Worm (Caenorhabditis elegans) whole organism, L4 larva: ENCODE results near the gene tsen-2.

Source experiments
- D1046.2 ChIP-seq: fragments of 200-800 bp; sonication (Bioruptor generic); IDR thresholded peaks from 2 replicates; pipeline ENCODE4 v1.3.6; 2022; ENCODE audit warnings: missing genetic modification characterization, missing compliant biosample characterization
- F37D6.2 ChIP-seq: sonication (generic microtip); optimal IDR thresholded peaks from 2 replicates; lab custom pipeline; 2016; ENCODE audit warnings: mild to moderate bottlenecking, missing genetic modification characterization, missing compliant biosample characterization
- Y105C5A.15 ChIP-seq: fragments of 200-800 bp; sonication (Bioruptor generic); IDR thresholded peaks from 2 replicates; pipeline ENCODE4 v1.3.6; 2022; ENCODE audit warnings: missing genetic modification characterization, missing compliant biosample characterization
- ZK337.2 ChIP-seq: fragments of 200-800 bp; sonication (Bioruptor generic); IDR thresholded peaks from 2 replicates; pipeline ENCODE4 v1.3.6; 2022; ENCODE audit warnings: missing genetic modification reagents, missing genetic modification characterization, missing compliant biosample characterization
- aha-1 ChIP-seq: fragments of 150-350 bp; peaks from one replicate; lab custom pipeline; 2014; ENCODE audit warnings: missing biosample characterization, missing genetic modification characterization
- ama-1 ChIP-seq: fragments of 150-350 bp; optimal IDR thresholded peaks from 2 replicates; lab custom pipeline; 2014; ENCODE audit warnings: inconsistent platforms, mixed read lengths
- arid-1 ChIP-seq: fragments of 200-800 bp; sonication (Bioruptor generic); conservative IDR thresholded peaks from 2 replicates; pipeline ENCODE4 v1.3.6; 2022; ENCODE audit warnings: missing genetic modification reagents, missing genetic modification characterization, missing compliant biosample characterization
- ceh-20 ChIP-seq: fragments of 200-800 bp; sonication (Bioruptor generic); IDR thresholded peaks from 2 replicates; pipeline ENCODE4 v1.3.6; 2022; ENCODE audit warnings: missing genetic modification reagents, missing genetic modification characterization, missing compliant biosample characterization
- ceh-82 ChIP-seq: sonication (generic microtip); optimal IDR thresholded peaks from 2 replicates; lab custom pipeline; 2017; ENCODE audit warnings: missing biosample characterization, missing genetic modification characterization
- daf-16 ChIP-seq, 3 experiments: sonication (generic microtip); optimal IDR thresholded peaks; 2 replicates each; lab custom pipeline; 2016 to 2017; ENCODE audit warnings: missing genetic modification characterization in 3 of 3, missing genetic modification reagents in 3 of 3, mild to moderate bottlenecking in 2 of 3, missing compliant biosample characterization in 2 of 3, missing biosample characterization in 1 of 3, moderate library complexity in 1 of 3
- dmd-8 ChIP-seq: fragments of 200-800 bp; sonication (Bioruptor generic); IDR thresholded peaks from 2 replicates; pipeline ENCODE4 v1.3.6; 2022; ENCODE audit warnings: missing genetic modification characterization, missing compliant biosample characterization
- duxl-1 ChIP-seq: sonication (generic microtip); optimal IDR thresholded peaks from 2 replicates; lab custom pipeline; 2016; ENCODE audit warnings: mild to moderate bottlenecking, missing genetic modification characterization, moderate library complexity, missing compliant biosample characterization; ENCODE audit not compliant: poor library complexity
- hlh-11 ChIP-seq: fragments of 200-800 bp; sonication (Bioruptor generic); optimal IDR thresholded peaks from 2 replicates; lab custom pipeline; 2018; ENCODE audit warnings: mild to moderate bottlenecking, missing genetic modification characterization, missing compliant biosample characterization
- hmg-1.1 ChIP-seq: fragments of 200-800 bp; sonication (Bioruptor generic); IDR thresholded peaks from 2 replicates; pipeline ENCODE4 v1.3.6; 2022; ENCODE audit warnings: missing genetic modification reagents, missing genetic modification characterization, missing compliant biosample characterization
- jun-1 ChIP-seq: fragments of 150-350 bp; optimal IDR thresholded peaks from 2 replicates; lab custom pipeline; 2014; ENCODE audit warnings: missing biosample characterization, missing genetic modification reagents, missing genetic modification characterization
- lin-29 ChIP-seq: fragments of 200-800 bp; sonication (Bioruptor generic); IDR thresholded peaks from 2 replicates; pipeline ENCODE4 v1.3.6; 2022; ENCODE audit warnings: missing genetic modification reagents, missing genetic modification characterization, missing compliant biosample characterization
- lin-38 ChIP-seq: fragments of 200-800 bp; sonication (Bioruptor generic); IDR thresholded peaks from 2 replicates; pipeline ENCODE4 v1.3.6; 2022; ENCODE audit warnings: missing genetic modification reagents, missing genetic modification characterization, missing compliant biosample characterization
- lin-39 ChIP-seq: fragments of 150-350 bp; optimal IDR thresholded peaks from 2 replicates; lab custom pipeline; 2014; ENCODE audit warnings: missing biosample characterization, missing genetic modification reagents, missing genetic modification characterization
- madf-5 ChIP-seq, 2 experiments: fragments of 200-800 bp; sonication (Bioruptor generic); IDR thresholded peaks; 2 replicates each; pipeline ENCODE4 v1.3.6; 2022; ENCODE audit warnings: missing compliant biosample characterization in 2 of 2, missing genetic modification characterization in 2 of 2
- nhr-237 ChIP-seq: sonication (generic microtip); optimal IDR thresholded peaks from 2 replicates; lab custom pipeline; 2017; ENCODE audit warnings: missing biosample characterization, missing genetic modification characterization
- nhr-41 ChIP-seq: fragments of 200-800 bp; sonication (Bioruptor generic); IDR thresholded peaks from 2 replicates; pipeline ENCODE4 v1.3.6; 2022; ENCODE audit warnings: missing genetic modification reagents, missing genetic modification characterization, missing compliant biosample characterization
- nhr-42 ChIP-seq: fragments of 200-800 bp; sonication (Bioruptor generic); IDR thresholded peaks from 2 replicates; pipeline ENCODE4 v1.3.6; 2022; ENCODE audit warnings: missing genetic modification characterization, missing compliant biosample characterization
- nhr-76 ChIP-seq: fragments of 150-350 bp; optimal IDR thresholded peaks from 2 replicates; lab custom pipeline; 2014; ENCODE audit warnings: missing biosample characterization, missing genetic modification characterization
- nhr-77 ChIP-seq: fragments of 150-350 bp; optimal IDR thresholded peaks from 2 replicates; lab custom pipeline; 2014; ENCODE audit warnings: missing biosample characterization, missing genetic modification characterization
- set-16 ChIP-seq: fragments of 200-800 bp; sonication (Bioruptor generic); IDR thresholded peaks from 2 replicates; pipeline ENCODE4 v1.3.6; 2022; ENCODE audit warnings: missing genetic modification reagents, missing genetic modification characterization, missing compliant biosample characterization
- snpc-1.2 ChIP-seq: fragments of 200-800 bp; sonication (Bioruptor generic); IDR thresholded peaks from 2 replicates; pipeline ENCODE4 v1.3.6; 2022; ENCODE audit warnings: missing genetic modification reagents, missing genetic modification characterization, missing compliant biosample characterization
- spr-1 ChIP-seq: sonication (generic microtip); optimal IDR thresholded peaks from 2 replicates; lab custom pipeline; 2016; ENCODE audit warnings: mild to moderate bottlenecking, missing genetic modification characterization, missing compliant biosample characterization
- unc-130 ChIP-seq: sonication (generic microtip); optimal IDR thresholded peaks from 2 replicates; lab custom pipeline; 2016; ENCODE audit warnings: missing genetic modification reagents, missing genetic modification characterization, missing compliant biosample characterization
- unc-62 ChIP-seq, 3 experiments: fragments of 150-350 bp in 1 of 3; sonication (generic microtip); optimal IDR thresholded peaks in 2 of 3; peaks in 1 of 3; 1 replicate in 1 of 3; 2 replicates in 2 of 3; lab custom pipeline; 2014 to 2017; ENCODE audit warnings: missing biosample characterization in 3 of 3, missing genetic modification characterization in 3 of 3, missing genetic modification reagents in 3 of 3, missing genotype in 1 of 3
- ztf-7 ChIP-seq: fragments of 150-350 bp; optimal IDR thresholded peaks from 2 replicates; lab custom pipeline; 2014; ENCODE audit warnings: missing biosample characterization, missing genetic modification characterization

Gene tsen-2

DNA sequence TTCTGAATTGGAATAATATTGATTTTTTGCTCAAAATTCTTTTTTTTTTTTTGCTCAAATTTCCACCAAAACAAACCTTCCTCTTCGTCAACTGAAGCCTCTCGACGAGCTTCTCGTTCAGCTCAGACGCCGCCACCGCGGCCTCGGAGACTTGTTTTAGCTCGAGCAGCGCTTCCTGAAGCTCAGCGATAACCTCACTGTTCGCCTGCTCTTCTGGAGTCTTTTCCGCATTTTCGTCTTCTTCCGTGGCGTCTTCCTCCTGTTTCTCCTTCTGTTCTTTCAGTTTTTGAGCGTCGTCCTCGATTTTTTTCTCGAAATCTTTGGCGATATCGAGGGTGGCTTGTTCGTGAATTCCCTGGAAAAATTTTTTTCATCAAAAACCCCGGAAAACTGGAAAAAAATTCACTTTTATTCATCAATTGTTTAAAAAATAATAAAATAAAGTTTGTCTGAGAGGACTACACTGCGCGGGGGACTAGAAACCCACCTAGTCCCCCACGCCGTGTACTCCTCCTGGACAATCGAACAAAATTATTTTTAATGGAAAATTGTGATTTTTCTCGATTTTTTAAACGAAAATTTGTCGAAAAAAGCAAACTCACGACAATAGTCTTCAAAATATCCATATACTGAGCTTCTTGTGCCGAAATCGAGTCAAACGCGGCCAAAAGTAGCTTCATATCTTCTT, 48.1 kb upstream of the tsen-2 start (continued):
- TF ChIP-seq ceh-20 (peak; percentile 75), duxl-1 (tag; lab: Kevin White, UChicago) (peak; percentile 93), madf-5 (GFP tag; IDR thresholded peaks at IDR 0.05; lab: Robert Waterston, UW) (peak in 1 of 2 experiments; percentile 85; a peak in 1 of 4 replicates), nhr-237 (tag; lab: Kevin White, UChicago) (no peak), lin-39 (tag; lab: Kevin White, UChicago) (no peak)

ce11 chrIII:11942664-11943063, 44.6 kb upstream of the tsen-2 start:
- peak; percentile 81 for TF ChIP-seq aha-1 (tag; lab: Kevin White, UChicago)
- 0 out of 2 replicates have a peak, but pooled peaks have one; percentile 12 for TF ChIP-seq D1046.2
- no peak for TF ChIP-seq snpc-1.2
- no peak for TF ChIP-seq nhr-77
- 0 out of 2 replicates have a peak, but pooled peaks have one; percentile 11 for TF ChIP-seq nhr-42 (GFP tag; lab: Robert Waterston, UW)
- peak in 1 of 2 experiments; percentile 73 for TF ChIP-seq daf-16 (GFP tag; optimal IDR thresholded peaks at IDR 0.05; lab: Kevin White, UChicago)
- no peak for TF ChIP-seq daf-16 (tag; optimal IDR thresholded peaks at IDR 0.05; lab: Kevin White, UChicago)
- no peak for TF ChIP-seq ceh-20
- TF ChIP-seq hlh-11 (tag; lab: Kevin White, UChicago): peak; percentile 55
- TF ChIP-seq ztf-7 (tag; lab: Kevin White, UChicago): no peak
- no peak for TF ChIP-seq Y105C5A.15 (GFP tag; lab: Robert Waterston, UW)
- TF ChIP-seq ZK337.2: no peak
- no peak for TF ChIP-seq F37D6.2
- TF ChIP-seq arid-1: no peak

DNA sequence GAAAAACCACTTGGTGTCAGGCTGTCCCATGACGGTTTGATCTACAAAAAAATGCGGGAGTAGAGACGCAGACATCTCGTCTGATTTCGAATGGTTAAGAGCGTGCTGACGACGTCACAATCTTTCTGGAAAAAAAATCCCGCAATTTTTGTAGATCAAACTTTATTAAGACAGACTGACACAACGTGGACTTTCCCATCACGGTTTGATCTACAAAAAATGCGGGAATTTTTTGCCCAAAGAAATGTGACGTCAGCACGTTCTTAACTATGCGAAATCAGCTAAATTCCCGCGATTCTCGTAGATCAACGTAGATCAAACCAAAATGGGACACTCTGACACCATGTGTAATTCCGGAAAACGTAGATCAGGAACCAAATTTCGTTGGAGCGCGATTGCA, 40.5 kb upstream of the tsen-2 start:
- TF ChIP-seq unc-62 (GFP tag; optimal IDR thresholded peaks at IDR 0.05 in 1 of 2; lab: Kevin White, UChicago) (peak in 1 of 2 experiments; percentile 91), unc-62 (tag; optimal IDR thresholded peaks at IDR 0.05; lab: Kevin White, UChicago) (no peak), aha-1 (tag; lab: Kevin White, UChicago) (peak; percentile 54), D1046.2 (no peak)

DNA sequence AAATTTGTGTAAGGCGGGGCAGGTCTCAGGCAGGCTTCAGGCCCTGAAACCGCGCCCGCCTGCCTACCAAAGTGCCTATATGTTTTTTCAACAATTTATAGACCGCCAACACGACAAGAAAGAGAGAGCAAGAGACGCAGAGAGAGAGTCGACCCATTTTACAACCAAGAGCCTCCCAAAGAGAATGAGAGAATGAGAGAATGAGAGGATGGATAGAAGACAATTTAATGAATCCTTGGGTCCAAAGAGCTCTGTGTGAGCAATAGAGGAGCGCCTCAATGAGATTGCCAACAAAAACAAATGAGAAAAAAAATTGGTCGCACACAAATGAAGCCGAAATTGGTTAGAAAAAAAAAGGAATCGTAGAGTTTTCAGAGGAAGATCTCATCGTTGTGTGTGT, 39.8 kb upstream of the tsen-2 start:
- TF ChIP-seq hmg-1.1 (GFP tag; lab: Robert Waterston, UW): no peak
- no peak for TF ChIP-seq jun-1 (tag; lab: Kevin White, UChicago)
- TF ChIP-seq lin-38: no peak
- TF ChIP-seq ama-1 (lab: Kevin White, UChicago): no peak
- no peak for TF ChIP-seq spr-1 (tag; lab: Kevin White, UChicago)
- no peak for TF ChIP-seq dmd-8 (GFP tag; lab: Robert Waterston, UW)
- no peak for TF ChIP-seq hlh-11 (tag; lab: Kevin White, UChicago)
- TF ChIP-seq Y105C5A.15 (GFP tag; lab: Robert Waterston, UW): no peak
- TF ChIP-seq aha-1 (tag; lab: Kevin White, UChicago): no peak
- no peak for TF ChIP-seq ceh-82 (tag; lab: Kevin White, UChicago)
- no peak for TF ChIP-seq ceh-20
- TF ChIP-seq nhr-76: no peak
- no peak for TF ChIP-seq lin-29 (GFP tag; lab: Robert Waterston, UW)
- TF ChIP-seq nhr-41 (GFP tag; lab: Robert Waterston, UW): no peak
- TF ChIP-seq, all 104 proteins: peak for 0

ce11 chrIII:11936668-11937276, 38.7 kb upstream of the tsen-2 start:
- peak in 1 of 2 experiments; percentile 53 for TF ChIP-seq unc-62 (GFP tag; optimal IDR thresholded peaks at IDR 0.05 in 1 of 2; lab: Kevin White, UChicago)
- TF ChIP-seq unc-62 (tag; optimal IDR thresholded peaks at IDR 0.05; lab: Kevin White, UChicago): no peak
- peak; percentile 86 for TF ChIP-seq set-16
- TF ChIP-seq unc-130: no peak
